Worm (Caenorhabditis elegans) whole organism, L4 larva: ENCODE measurements around the gene ZK688.11.

ENCODE experiments used
- dmd-8 ChIP-seq: fragments of 200-800 bp; sonication (Bioruptor generic); IDR thresholded peaks from 2 replicates; pipeline ENCODE4 v1.3.6; 2022; ENCODE audit warnings: missing genetic modification characterization, missing compliant biosample characterization
- nhr-11 ChIP-seq: fragments of 150-350 bp; optimal IDR thresholded peaks from 2 replicates; lab custom pipeline; 2014; ENCODE audit warnings: missing biosample characterization, missing genetic modification characterization
- nhr-77 ChIP-seq: fragments of 150-350 bp; optimal IDR thresholded peaks from 2 replicates; lab custom pipeline; 2014; ENCODE audit warnings: missing biosample characterization, missing genetic modification characterization
- pha-4 ChIP-seq, 2 experiments: fragments of 150-350 bp in 1 of 2; fragments of 200-800 bp in 1 of 2; sonication (Bioruptor generic) in 1 of 2; IDR thresholded peaks in 1 of 2; optimal IDR thresholded peaks in 1 of 2; 2 replicates each; pipeline versions ENCODE4 v1.3.6 to Lab custom; 2014 to 2022; ENCODE audit warnings: missing genetic modification characterization in 2 of 2, missing genetic modification reagents in 2 of 2, missing biosample characterization in 1 of 2, missing compliant biosample characterization in 1 of 2

ce11 chrIII:7891573-7892306, 7.0 kb upstream of the ZK688.11 start, which contains the start of the genes ZK688.5 and fahd-1:
- TF ChIP-seq nhr-77 (tag; lab: Kevin White, UChicago) (no peak), nhr-11 (tag; lab: Kevin White, UChicago) (peak; percentile 78), pha-4 (GFP tag; IDR thresholded peaks at IDR 0.05; lab: Robert Waterston, UW) (no peak; the same call in 1 of the 2 replicates), pha-4 (tag; optimal IDR thresholded peaks at IDR 0.05; lab: Kevin White, UChicago) (peak; percentile 63), dmd-8 (GFP tag; lab: Robert Waterston, UW) (no peak)
